Fruit fly (Drosophila melanogaster) whole organism, embryonic: ENCODE measurements around the gene CG13810.

Source experiments
- Abd-B ChIP-seq: fragments of 200-800 bp; sonication (Bioruptor generic); optimal IDR thresholded peaks from 2 replicates; lab custom pipeline; 2018; ENCODE audit warnings: missing biosample characterization, mild to moderate bottlenecking, missing genetic modification characterization, moderate library complexity
- Adf1 ChIP-seq: fragments of 200-800 bp; sonication (Bioruptor generic); IDR thresholded peaks from 2 replicates; pipeline ENCODE4 v1.3.6; 2022; ENCODE audit warnings: missing biosample characterization, missing genetic modification characterization
- Asciz ChIP-seq: fragments of 200-800 bp; sonication (Bioruptor generic); optimal IDR thresholded peaks from 2 replicates; lab custom pipeline; 2017; ENCODE audit warnings: missing biosample characterization, mild to moderate bottlenecking, missing genetic modification characterization, missing genetic modification reagents
- C15 ChIP-seq: fragments of 200-800 bp; sonication (Bioruptor generic); IDR thresholded peaks from 3 replicates; pipeline ENCODE4 v1.3.6; 2022; ENCODE audit warnings: missing biosample characterization, missing genetic modification characterization
- CG11560 ChIP-seq: fragments of 200-800 bp; sonication (Bioruptor generic); IDR thresholded peaks from 3 replicates; pipeline ENCODE4 v1.3.6; 2022; ENCODE audit warnings: missing biosample characterization, missing genetic modification characterization
- CG11695 ChIP-seq: fragments of 200-800 bp; sonication (Bioruptor generic); IDR thresholded peaks from 3 replicates; pipeline ENCODE4 v1.3.6; 2022; ENCODE audit warnings: missing biosample characterization, missing genetic modification characterization
- CG12155 ChIP-seq: fragments of 200-800 bp; sonication (Bioruptor generic); optimal IDR thresholded peaks from 3 replicates; lab custom pipeline; 2016; ENCODE audit warnings: missing biosample characterization, missing genetic modification characterization
- CG12219 ChIP-seq: fragments of 200-800 bp; sonication (Bioruptor generic); optimal IDR thresholded peaks from 3 replicates; lab custom pipeline; 2018; ENCODE audit warnings: missing biosample characterization, mild to moderate bottlenecking, missing genetic modification characterization
- CG12236 ChIP-seq: fragments of 200-800 bp; sonication (Bioruptor generic); optimal IDR thresholded peaks from 2 replicates; lab custom pipeline; 2016; ENCODE audit warnings: missing biosample characterization, missing genetic modification characterization
- CG1233 ChIP-seq: fragments of 200-800 bp; sonication (Bioruptor generic); optimal IDR thresholded peaks from 4 replicates; lab custom pipeline; 2018; ENCODE audit warnings: missing biosample characterization, mild to moderate bottlenecking, missing genetic modification characterization
- CG12659 ChIP-seq: fragments of 200-800 bp; sonication (Bioruptor generic); optimal IDR thresholded peaks from 3 replicates; lab custom pipeline; 2017; ENCODE audit warnings: mild to moderate bottlenecking, missing biosample characterization, missing genetic modification reagents, missing genetic modification characterization
- CG13296 ChIP-seq: fragments of 200-800 bp; sonication (Bioruptor generic); optimal IDR thresholded peaks from 3 replicates; lab custom pipeline; 2018; ENCODE audit warnings: missing biosample characterization, mild to moderate bottlenecking, missing genetic modification characterization
- CG13424 ChIP-seq: fragments of 200-800 bp; sonication (Bioruptor generic); optimal IDR thresholded peaks from 2 replicates; lab custom pipeline; 2019; ENCODE audit warnings: missing biosample characterization, mild to moderate bottlenecking, missing genetic modification characterization, moderate library complexity
- CG16813 ChIP-seq: fragments of 200-800 bp; sonication (Bioruptor generic); IDR thresholded peaks from 3 replicates; pipeline ENCODE4 v1.3.6; 2022; ENCODE audit warnings: missing biosample characterization, missing genetic modification characterization; ENCODE audit not compliant: partially characterized antibody
- CG17328 ChIP-seq: fragments of 200-800 bp; sonication (Bioruptor generic); IDR thresholded peaks from 2 replicates; pipeline ENCODE4 v1.3.6; 2022; ENCODE audit warnings: missing biosample characterization, missing genetic modification characterization
- CG30403 ChIP-seq: fragments of 200-800 bp; sonication (Bioruptor generic); optimal IDR thresholded peaks from 3 replicates; lab custom pipeline; 2016; ENCODE audit warnings: missing biosample characterization, missing genetic modification characterization
- CG31224 ChIP-seq: fragments of 200-800 bp; sonication (Bioruptor generic); IDR thresholded peaks from 2 replicates; pipeline ENCODE4 v1.3.6; 2022; ENCODE audit warnings: missing biosample characterization, missing genetic modification characterization
- CG31365 ChIP-seq: fragments of 200-800 bp; sonication (Bioruptor generic); optimal IDR thresholded peaks from 2 replicates; lab custom pipeline; 2018; ENCODE audit warnings: missing biosample characterization, mild to moderate bottlenecking, missing genetic modification characterization
- CG34422 ChIP-seq: fragments of 200-800 bp; sonication (Bioruptor generic); IDR thresholded peaks from 3 replicates; pipeline ENCODE4 v1.3.6; 2022; ENCODE audit warnings: missing biosample characterization, missing genetic modification characterization
- CG3847 ChIP-seq: fragments of 200-800 bp; sonication (Bioruptor generic); IDR thresholded peaks from 2 replicates; pipeline ENCODE4 v1.3.6; 2022; ENCODE audit warnings: missing biosample characterization, missing genetic modification characterization
- CG4424 ChIP-seq: fragments of 200-800 bp; sonication (Bioruptor generic); optimal IDR thresholded peaks from 3 replicates; lab custom pipeline; 2016; ENCODE audit warnings: missing biosample characterization, missing genetic modification characterization
- CG6175 ChIP-seq: fragments of 200-800 bp; sonication (Bioruptor generic); IDR thresholded peaks from 3 replicates; pipeline ENCODE4 v1.3.6; 2022; ENCODE audit warnings: missing biosample characterization, missing genetic modification characterization
- CG6272 ChIP-seq: fragments of 200-800 bp; sonication (Bioruptor generic); IDR thresholded peaks from 2 replicates; pipeline ENCODE4 v1.3.6; 2022; ENCODE audit warnings: missing biosample characterization, missing genetic modification characterization
- CG7556 ChIP-seq: fragments of 200-800 bp; sonication (Bioruptor generic); optimal IDR thresholded peaks from 2 replicates; lab custom pipeline; 2017; ENCODE audit warnings: missing biosample characterization, mild to moderate bottlenecking, missing genetic modification characterization
- CG9932 ChIP-seq: fragments of 200-800 bp; sonication (Bioruptor generic); IDR thresholded peaks from 2 replicates; pipeline ENCODE4 v1.3.6; 2022; ENCODE audit warnings: missing biosample characterization, missing genetic modification characterization
- CTCF ChIP-seq: fragments of 200-800 bp; sonication (Bioruptor generic); optimal IDR thresholded peaks from 2 replicates; lab custom pipeline; 2017; ENCODE audit warnings: missing biosample characterization, mild to moderate bottlenecking, missing genetic modification characterization, moderate library complexity
- Camta ChIP-seq: fragments of 200-800 bp; sonication (Bioruptor generic); optimal IDR thresholded peaks from 2 replicates; lab custom pipeline; 2016; ENCODE audit warnings: missing biosample characterization, missing genetic modification characterization
- Chrac-16 ChIP-seq: fragments of 200-800 bp; sonication (Bioruptor generic); optimal IDR thresholded peaks from 3 replicates; lab custom pipeline; 2016; ENCODE audit warnings: missing biosample characterization, missing genetic modification characterization
- Dp ChIP-seq: fragments of 200-800 bp; sonication (Bioruptor generic); optimal IDR thresholded peaks from 2 replicates; lab custom pipeline; 2018; ENCODE audit warnings: missing biosample characterization, mild to moderate bottlenecking, missing genetic modification characterization, moderate library complexity
- Fer2 ChIP-seq: fragments of 200-800 bp; sonication (Bioruptor generic); optimal IDR thresholded peaks from 2 replicates; lab custom pipeline; 2018; ENCODE audit warnings: missing biosample characterization, mild to moderate bottlenecking, missing genetic modification characterization, moderate library complexity
- H2.0 ChIP-seq: fragments of 200-800 bp; sonication (Bioruptor generic); IDR thresholded peaks from 2 replicates; pipeline ENCODE4 v1.3.6; 2022; ENCODE audit warnings: missing biosample characterization, missing genetic modification characterization
- Hr3 ChIP-seq: fragments of 200-800 bp; sonication (Bioruptor generic); optimal IDR thresholded peaks from 3 replicates; lab custom pipeline; 2016; ENCODE audit warnings: missing biosample characterization, missing genetic modification characterization
- Hr39 ChIP-seq: fragments of >200 bp; optimal IDR thresholded peaks from 2 replicates; lab custom pipeline; 2017
- Oli ChIP-seq: fragments of 200-800 bp; sonication (Bioruptor generic); optimal IDR thresholded peaks from 2 replicates; lab custom pipeline; 2018; ENCODE audit warnings: missing biosample characterization, mild to moderate bottlenecking, missing genetic modification characterization, moderate library complexity
- Vsx1 ChIP-seq: fragments of 200-800 bp; sonication (Bioruptor generic); optimal IDR thresholded peaks from 2 replicates; lab custom pipeline; 2017; ENCODE audit warnings: missing biosample characterization, mild to moderate bottlenecking, missing genetic modification characterization, missing genetic modification reagents
- YL-1 ChIP-seq: fragments of 200-800 bp; sonication (Bioruptor generic); optimal IDR thresholded peaks from 3 replicates; lab custom pipeline; 2017; ENCODE audit warnings: missing biosample characterization, mild to moderate bottlenecking, missing genetic modification characterization
- ase ChIP-seq: fragments of 200-800 bp; sonication (Bioruptor generic); IDR thresholded peaks from 3 replicates; pipeline ENCODE4 v1.3.6; 2022; ENCODE audit warnings: missing biosample characterization, missing genetic modification characterization
- ash1 ChIP-seq: fragments of 200-800 bp; sonication (Bioruptor generic); optimal IDR thresholded peaks from 2 replicates; lab custom pipeline; 2018; ENCODE audit warnings: missing biosample characterization, mild to moderate bottlenecking, missing genetic modification characterization
- bowl ChIP-seq: fragments of 200-800 bp; sonication (Bioruptor generic); IDR thresholded peaks from 2 replicates; pipeline ENCODE4 v1.3.6; 2022; ENCODE audit warnings: missing biosample characterization, missing genetic modification characterization
- chinmo ChIP-seq: fragments of 200-800 bp; sonication (Bioruptor generic); IDR thresholded peaks from 4 replicates; pipeline ENCODE4 v1.3.6; 2022; ENCODE audit warnings: missing biosample characterization, missing genetic modification characterization; ENCODE audit not compliant: partially characterized antibody
- ci ChIP-seq: fragments of 200-800 bp; sonication (Bioruptor generic); IDR thresholded peaks from 3 replicates; pipeline ENCODE4 v1.3.6; 2022; ENCODE audit warnings: missing biosample characterization, missing genetic modification characterization
- ewg ChIP-seq: fragments of 200-800 bp; sonication (Bioruptor generic); optimal IDR thresholded peaks from 3 replicates; lab custom pipeline; 2017; ENCODE audit warnings: mild to moderate bottlenecking, missing biosample characterization, missing genetic modification reagents, missing genetic modification characterization
- fd102C ChIP-seq: fragments of 200-800 bp; sonication (Bioruptor generic); optimal IDR thresholded peaks from 2 replicates; lab custom pipeline; 2018; ENCODE audit warnings: missing biosample characterization, mild to moderate bottlenecking, missing genetic modification characterization, moderate library complexity
- grau ChIP-seq: fragments of 200-800 bp; optimal IDR thresholded peaks from 3 replicates; lab custom pipeline; 2019; ENCODE audit warnings: missing biosample characterization, mild to moderate bottlenecking, missing genetic modification characterization, moderate library complexity
- jumu ChIP-seq: fragments of 200-800 bp; sonication (Bioruptor generic); optimal IDR thresholded peaks from 3 replicates; lab custom pipeline; 2016; ENCODE audit warnings: missing biosample characterization, missing genetic modification characterization
- lab ChIP-seq: fragments of 200-800 bp; sonication (Bioruptor generic); optimal IDR thresholded peaks from 3 replicates; lab custom pipeline; 2017; ENCODE audit warnings: missing biosample characterization, missing genetic modification characterization, mild to moderate bottlenecking, moderate library complexity, missing genetic modification reagents
- pan ChIP-seq, 4 experiments: fragments of >200 bp in 3 of 4; fragments of 200-800 bp in 1 of 4; sonication (Bioruptor generic) in 1 of 4; optimal IDR thresholded peaks in 3 of 4; IDR thresholded peaks in 1 of 4; 2 replicates each; pipeline versions ENCODE4 v1.3.6 to Lab custom; 2017 to 2022; ENCODE audit warnings: missing biosample characterization in 2 of 4, missing genetic modification characterization in 2 of 4, mixed read lengths in 1 of 4
- pnt ChIP-seq: fragments of 200-800 bp; sonication (Bioruptor generic); optimal IDR thresholded peaks from 3 replicates; lab custom pipeline; 2016; ENCODE audit warnings: missing biosample characterization, missing genetic modification characterization
- sens ChIP-seq: fragments of 200-800 bp; sonication (Bioruptor generic); peaks from one replicate; lab custom pipeline; 2016; ENCODE audit warnings: missing biosample characterization, missing genetic modification characterization
- sima ChIP-seq: fragments of 200-800 bp; sonication (Bioruptor generic); optimal IDR thresholded peaks from 2 replicates; lab custom pipeline; 2016; ENCODE audit warnings: missing biosample characterization, missing genetic modification characterization
- sqz ChIP-seq: fragments of 200-800 bp; sonication (Bioruptor generic); optimal IDR thresholded peaks from 3 replicates; lab custom pipeline; 2018; ENCODE audit warnings: missing biosample characterization, mild to moderate bottlenecking, missing genetic modification characterization

The CG13810 gene

DNA sequence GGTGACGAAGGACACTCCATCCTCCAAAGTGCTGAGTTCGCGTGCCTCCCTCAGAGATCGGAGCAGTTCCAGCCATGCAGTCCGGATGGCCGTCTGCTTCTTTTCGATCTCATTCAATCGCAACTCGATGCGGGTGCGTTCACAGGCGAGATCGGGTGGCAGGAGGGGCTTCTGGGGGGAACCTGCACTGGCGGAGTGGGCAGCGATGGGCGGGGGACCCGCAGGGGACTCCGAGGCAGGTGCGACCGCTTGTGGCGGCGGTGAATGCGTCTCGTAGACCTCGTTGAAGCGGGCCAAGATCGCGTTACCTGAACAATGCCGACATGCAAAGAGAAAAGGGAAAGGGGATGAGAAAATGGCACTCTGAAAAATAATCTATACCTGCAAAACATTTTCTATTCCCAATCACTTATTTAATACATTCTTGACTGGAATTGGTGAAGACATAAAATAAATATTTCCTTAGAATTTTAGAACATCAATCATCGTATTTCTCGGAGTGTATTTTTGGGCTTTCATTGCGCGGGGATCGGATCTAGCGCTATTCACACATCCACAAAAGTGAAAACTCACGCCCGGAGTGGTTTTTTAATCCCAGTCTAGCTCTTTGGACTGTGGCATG, 26.9 kb upstream of the CG13810 start (continued):
- TF ChIP-seq fd102C (GFP tag; lab: Kevin White, UChicago) = no peak
- TF ChIP-seq pnt (GFP tag; lab: Kevin White, UChicago) = peak; percentile 24
- TF ChIP-seq Fer2 (tag; lab: Kevin White, UChicago) = no peak
- no peak for TF ChIP-seq CG16813 (GFP tag; lab: Robert Waterston, UW)
- TF ChIP-seq jumu (GFP tag; lab: Kevin White, UChicago) = peak; percentile 12
- TF ChIP-seq Abd-B (GFP tag; lab: Kevin White, UChicago) = peak; percentile 20
- TF ChIP-seq CG11695 = peak; percentile 59; the same call in 2 of the 3 replicates
- peak; percentile 44 for TF ChIP-seq Oli
- TF ChIP-seq CG34422 (GFP tag; lab: Robert Waterston, UW) = peak; percentile 56; the same call in 1 of the 3 replicates
- no peak for TF ChIP-seq CG31365 (tag; lab: Kevin White, UChicago)
- peak; percentile 42 for TF ChIP-seq CG12219
- TF ChIP-seq CG3847 (GFP tag; lab: Robert Waterston, UW) = no peak
- peak; percentile 41 for TF ChIP-seq CG30403 (GFP tag; lab: Kevin White, UChicago)
- no peak for TF ChIP-seq bowl (GFP tag; lab: Robert Waterston, UW)
- TF ChIP-seq ase (GFP tag; lab: Robert Waterston, UW) = peak; percentile 32; the same call in 1 of the 3 replicates
- TF ChIP-seq grau = peak; percentile 46
- no peak for TF ChIP-seq CG6175
- peak; percentile 11 for TF ChIP-seq Camta (GFP tag; lab: Kevin White, UChicago)
- no peak for TF ChIP-seq CG9932 (GFP tag; lab: Robert Waterston, UW)
- TF ChIP-seq Vsx1 = no peak
- peak; percentile 57 for TF ChIP-seq CG4424 (GFP tag; lab: Kevin White, UChicago)
- peak; percentile 49 for TF ChIP-seq sqz
- no peak for TF ChIP-seq ash1 (GFP tag; lab: Kevin White, UChicago)
- peak; percentile 54 for TF ChIP-seq Asciz
- peak; percentile 84 for TF ChIP-seq ci (GFP tag; lab: Robert Waterston, UW)
- TF ChIP-seq CG6272 (GFP tag; lab: Robert Waterston, UW) = no peak
- TF ChIP-seq ewg (GFP tag; lab: Kevin White, UChicago) = peak; percentile 40
- TF ChIP-seq CG12659 (GFP tag; lab: Kevin White, UChicago) = peak; percentile 25
- TF ChIP-seq Dp (GFP tag; lab: Kevin White, UChicago) = no peak
- TF ChIP-seq CG11560 (tag; lab: Robert Waterston, UW) = no peak
- no peak for TF ChIP-seq Adf1 (GFP tag; lab: Robert Waterston, UW)
- peak; percentile 17 for TF ChIP-seq Hr3
- peak; percentile 40 for TF ChIP-seq CG7556 (GFP tag; lab: Kevin White, UChicago)
- peak; percentile 34 for TF ChIP-seq lab
- no peak for TF ChIP-seq CTCF (GFP tag; lab: Kevin White, UChicago)
- peak; percentile 25 for TF ChIP-seq Chrac-16 (GFP tag; lab: Kevin White, UChicago)
- TF ChIP-seq CG12236 (GFP tag; lab: Kevin White, UChicago) = no peak
- 0 out of 2 replicates have a peak, but pooled peaks have one; percentile 14 for TF ChIP-seq CG31224
- TF ChIP-seq CG17328 (GFP tag; lab: Robert Waterston, UW) = peak; percentile 54
- TF ChIP-seq sens (GFP tag; lab: Kevin White, UChicago) = peak; percentile 96
- TF ChIP-seq chinmo = no peak
- TF ChIP-seq CG12155 = peak; percentile 4
- no peak for TF ChIP-seq CG1233 (GFP tag; lab: Kevin White, UChicago)
- TF ChIP-seq CG13424 (tag; lab: Kevin White, UChicago) = peak; percentile 56
- TF ChIP-seq CG13296 (GFP tag; lab: Kevin White, UChicago) = no peak
- no peak for TF ChIP-seq YL-1 (GFP tag; lab: Kevin White, UChicago)
- no peak for TF ChIP-seq Hr39 (lab: Kevin White, UChicago)
- no peak for TF ChIP-seq C15 (GFP tag; lab: Robert Waterston, UW)
- TF ChIP-seq H2.0 (GFP tag; lab: Robert Waterston, UW) = no peak
- no peak for TF ChIP-seq sima (GFP tag; lab: Kevin White, UChicago)
- no peak for TF ChIP-seq pan (optimal IDR thresholded peaks at IDR 0.05; lab: Kevin White, UChicago)
- no peak for TF ChIP-seq pan (GFP tag; optimal IDR thresholded peaks at IDR 0.05 in 1 of 2, IDR thresholded peaks at IDR 0.05 in 1 of 2)
